Worm (Caenorhabditis elegans): ENCODE data around the gene B0410.3.

DNA sequence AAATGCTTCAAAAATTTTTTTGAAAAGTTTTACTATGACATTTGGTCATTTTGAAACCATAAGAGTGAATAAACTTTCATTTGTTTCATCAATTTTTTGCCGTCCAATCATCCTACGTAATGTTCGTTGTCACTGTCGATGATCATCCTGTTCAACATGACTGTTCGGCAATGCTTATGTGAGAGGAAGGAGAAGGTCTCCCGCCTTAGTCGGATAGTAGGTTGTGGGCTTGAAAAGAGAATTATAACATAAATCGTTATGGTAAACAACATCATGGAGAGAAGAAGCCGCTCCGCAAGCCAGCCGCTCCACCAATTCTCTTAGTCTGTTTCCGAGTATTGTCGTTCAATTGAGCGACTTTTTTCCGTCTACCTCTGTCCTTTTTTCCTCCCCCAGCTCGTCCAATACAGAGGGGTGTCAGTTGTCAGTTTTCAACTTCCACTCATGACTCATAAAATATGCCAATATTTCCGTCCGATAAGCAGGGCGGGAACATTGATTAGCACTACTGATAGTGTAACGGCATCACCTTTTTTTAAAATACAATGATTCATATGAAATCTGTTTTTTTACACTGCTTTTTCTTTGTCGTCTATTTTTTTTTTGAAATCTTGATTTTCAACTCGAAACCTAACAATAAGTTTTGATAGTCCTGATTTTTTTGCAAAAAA is 14.9 kb upstream of the B0410.3 start:
- TF ChIP-seq nhr-237 (tag; optimal IDR thresholded peaks at IDR 0.05) (no peak), sptf-1 (tag; optimal IDR thresholded peaks at IDR 0.05) (no peak), lin-13 (tag; optimal IDR thresholded peaks at IDR 0.05) (no peak)
